Fruit fly (Drosophila melanogaster): ENCODE results near the gene twit.

dm6 chr2L:20809229-20809628 lies 43.1 kb upstream of the twit start:
- TF ChIP-seq ttk (GFP tag; IDR thresholded peaks at IDR 0.05) (no peak), inv (GFP tag; IDR thresholded peaks at IDR 0.05; ENCODE audit: partially characterized antibody) (no peak)

All from whole organism, embryonic.